Worm (Caenorhabditis elegans): ENCODE measurements around the gene C32D5.10.

The C32D5.10 gene

DNA sequence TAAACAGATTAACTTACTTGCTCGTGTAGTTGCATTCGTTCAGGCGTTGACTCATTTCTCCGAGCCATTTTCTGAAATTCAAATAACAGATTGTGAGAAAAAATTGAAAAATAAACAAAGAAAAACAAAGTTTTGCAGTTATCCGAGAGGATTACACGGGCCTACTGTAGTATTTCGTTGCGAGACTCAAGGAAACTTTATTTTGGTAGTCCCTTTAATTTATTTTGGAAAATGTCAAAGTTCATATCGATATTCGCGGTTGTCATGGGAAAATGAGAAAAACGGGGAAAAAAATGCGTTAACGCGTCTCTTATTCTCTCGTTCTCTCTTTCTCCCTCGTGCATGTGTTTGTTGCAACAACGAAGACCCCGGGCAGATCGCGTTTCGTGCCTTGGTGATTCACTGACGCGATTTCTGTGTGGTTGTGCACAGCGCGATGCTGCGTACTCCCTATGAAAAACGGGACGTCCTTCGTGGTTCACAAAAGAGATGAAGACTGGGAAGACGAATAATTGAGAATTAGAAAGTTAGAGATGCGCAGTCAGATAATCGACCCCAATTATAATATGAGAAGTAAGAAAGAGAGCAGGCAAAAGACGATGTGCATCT is 20.5 kb downstream of the C32D5.10 start, which contains the start of gene set-4:
Gene set-4, minus strand, starts transcription at position 120 of the 609 bp plus-strand sequence.
- TF ChIP-seq mml-1 (tag; optimal IDR thresholded peaks at IDR 0.05) (no peak), ztf-11 (tag; optimal IDR thresholded peaks at IDR 0.05) (no peak), egl-27 (tag; optimal IDR thresholded peaks at IDR 0.05) (peak; percentile 60), aly-2 (tag; optimal IDR thresholded peaks at IDR 0.05) (no peak), sea-2 (GFP tag; optimal IDR thresholded peaks at IDR 0.05) (no peak), daf-12 (tag; optimal IDR thresholded peaks at IDR 0.05) (no peak), elt-2 (tag; optimal IDR thresholded peaks at IDR 0.05) (peak; percentile 84), lin-15B (tag; optimal IDR thresholded peaks at IDR 0.05) (peak; percentile 91), eor-1 (tag; optimal IDR thresholded peaks at IDR 0.05) (no peak), mdl-1 (tag; optimal IDR thresholded peaks at IDR 0.05) (peak; percentile 72), nhr-11 (tag; optimal IDR thresholded peaks at IDR 0.05) (peak; percentile 80), nhr-23 (tag; optimal IDR thresholded peaks at IDR 0.05) (peak; percentile 89), nhr-43 (tag; optimal IDR thresholded peaks at IDR 0.05; ENCODE audit: poor library complexity, severe bottlenecking) (peak; percentile 78), nhr-28 (tag; optimal IDR thresholded peaks at IDR 0.05) (no peak), elt-3 (tag; optimal IDR thresholded peaks at IDR 0.05) (peak in 1 of 3 experiments; percentile 55), egl-5 (tag; optimal IDR thresholded peaks at IDR 0.05) (peak; percentile 86), lin-39 (tag; optimal IDR thresholded peaks at IDR 0.05) (peak; percentile 93), nhr-12 (tag; optimal IDR thresholded peaks at IDR 0.05) (no peak), pha-4 (tag; optimal IDR thresholded peaks at IDR 0.05) (peak; percentile 94), skn-1 (tag; optimal IDR thresholded peaks at IDR 0.05) (peak; percentile 49), fkh-2 (tag; optimal IDR thresholded peaks at IDR 0.05) (no peak), ceh-16 (tag; optimal IDR thresholded peaks at IDR 0.05) (no peak), ceh-82 (tag; optimal IDR thresholded peaks at IDR 0.05) (peak; percentile 75), ceh-9 (tag; optimal IDR thresholded peaks at IDR 0.05) (no peak), elt-1 (tag; optimal IDR thresholded peaks at IDR 0.05) (peak; percentile 78), jun-1 (tag; optimal IDR thresholded peaks at IDR 0.05) (peak; percentile 90), nhr-77 (tag; optimal IDR thresholded peaks at IDR 0.05) (no peak), nhr-237 (tag; optimal IDR thresholded peaks at IDR 0.05) (no peak), nhr-25 (tag; optimal IDR thresholded peaks at IDR 0.05) (peak; percentile 98), ztf-4 (tag; optimal IDR thresholded peaks at IDR 0.05) (peak; percentile 68), fkh-10 (GFP tag; optimal IDR thresholded peaks at IDR 0.05) (peak; percentile 64), R02D3.7 (tag; optimal IDR thresholded peaks at IDR 0.05) (peak; percentile 75), zag-1 (tag; optimal IDR thresholded peaks at IDR 0.05) (peak; percentile 27), nfya-1 (tag; optimal IDR thresholded peaks at IDR 0.05; ENCODE audit: insufficient read depth) (peak; percentile 94), snpc-4 (tag; optimal IDR thresholded peaks at IDR 0.05) (peak; percentile 94), ZK546.5 (tag; optimal IDR thresholded peaks at IDR 0.05) (no peak), nhr-76 (tag; optimal IDR thresholded peaks at IDR 0.05) (no peak), hmg-11 (tag; optimal IDR thresholded peaks at IDR 0.05) (peak; percentile 96), nhr-67 (tag; optimal IDR thresholded peaks at IDR 0.05) (no peak), ceh-28 (tag; optimal IDR thresholded peaks at IDR 0.05) (peak; percentile 68), ama-1 (optimal IDR thresholded peaks at IDR 0.05) (peak; percentile 54), pqm-1 (tag; optimal IDR thresholded peaks at IDR 0.05) (peak; percentile 42), unc-62 (GFP tag; optimal IDR thresholded peaks at IDR 0.05) (peak; percentile 46), tbx-2 (tag; optimal IDR thresholded peaks at IDR 0.05) (peak; percentile 91), unc-39 (tag; optimal IDR thresholded peaks at IDR 0.05) (no peak), lsy-12 (tag; optimal IDR thresholded peaks at IDR 0.05) (peak; percentile 86), fos-1 (tag; optimal IDR thresholded peaks at IDR 0.05) (no peak)
